Fruit fly (Drosophila melanogaster) whole organism, wandering third instar larva: ENCODE data around the gene Cyp4s3.

Experiments
- Abd-B ChIP-seq: fragments of >200 bp; optimal IDR thresholded peaks from 2 replicates; lab custom pipeline; 2017; ENCODE audit warnings: missing biosample characterization, missing genetic modification characterization
- CG32264 ChIP-seq: fragments of 200-800 bp; sonication (Bioruptor generic); optimal IDR thresholded peaks from 2 replicates; lab custom pipeline; 2016; ENCODE audit warnings: missing biosample characterization, missing genetic modification characterization
- CG9705 ChIP-seq: fragments of 200-800 bp; sonication (Bioruptor generic); optimal IDR thresholded peaks from 2 replicates; lab custom pipeline; 2018; ENCODE audit warnings: missing biosample characterization, mild to moderate bottlenecking, missing genetic modification characterization
- CrebA ChIP-seq: fragments of 200-800 bp; sonication (Bioruptor generic); optimal IDR thresholded peaks from 2 replicates; lab custom pipeline; 2016; ENCODE audit warnings: missing biosample characterization, mild to moderate bottlenecking, missing genetic modification characterization, borderline replicate concordance
- Dfd ChIP-seq: fragments of >200 bp; optimal IDR thresholded peaks from 2 replicates; lab custom pipeline; 2017; ENCODE audit warnings: missing biosample characterization, missing genetic modification characterization
- Dif ChIP-seq: fragments of 200-275, 200-300 bp; sonication (Bioruptor generic); optimal IDR thresholded peaks from 2 replicates; lab custom pipeline; 2018; ENCODE audit warnings: missing biosample characterization, missing genetic modification characterization; ENCODE audit not compliant: partially characterized antibody
- GATAd ChIP-seq: sonication (Bioruptor generic); optimal IDR thresholded peaks from 2 replicates; lab custom pipeline; 2016; ENCODE audit warnings: missing biosample characterization, missing genetic modification characterization
- HLH106 ChIP-seq: fragments of 200-800 bp; optimal IDR thresholded peaks from 3 replicates; lab custom pipeline; 2019; ENCODE audit warnings: missing biosample characterization, mild to moderate bottlenecking, missing genetic modification characterization, moderate library complexity
- Hnf4 ChIP-seq: fragments of 200-800 bp; sonication (Bioruptor generic); optimal IDR thresholded peaks from 2 replicates; lab custom pipeline; 2016; ENCODE audit warnings: missing biosample characterization, mild to moderate bottlenecking, missing genetic modification characterization
- Hr78 ChIP-seq: fragments of >200 bp; optimal IDR thresholded peaks from 2 replicates; lab custom pipeline; 2017; ENCODE audit warnings: missing biosample characterization, missing genetic modification characterization
- Hr83 ChIP-seq: fragments of 200-300 bp; sonication (Bioruptor generic); optimal IDR thresholded peaks from 2 replicates; lab custom pipeline; 2016; ENCODE audit warnings: missing biosample characterization, mild to moderate bottlenecking, missing genetic modification characterization, moderate library complexity; ENCODE audit not compliant: poor library complexity, severe bottlenecking
- Jra ChIP-seq: sonication (Bioruptor generic); optimal IDR thresholded peaks from 2 replicates; lab custom pipeline; 2016; ENCODE audit warnings: missing biosample characterization, missing genetic modification characterization
- Mio ChIP-seq: sonication (Bioruptor generic); optimal IDR thresholded peaks from 2 replicates; lab custom pipeline; 2016; ENCODE audit warnings: missing biosample characterization, missing genetic modification characterization
- Myc ChIP-seq: fragments of >200 bp; optimal IDR thresholded peaks from 2 replicates; lab custom pipeline; 2017
- N ChIP-seq: fragments of >200 bp; optimal IDR thresholded peaks from 2 replicates; lab custom pipeline; 2018; ENCODE audit warnings: missing biosample characterization, missing external identifiers, missing genetic modification characterization
- OdsH ChIP-seq: fragments of 200-800 bp; sonication (Bioruptor generic); optimal IDR thresholded peaks from 2 replicates; lab custom pipeline; 2016; ENCODE audit warnings: missing biosample characterization, mild to moderate bottlenecking, missing genetic modification characterization
- Rel ChIP-seq, 2 experiments: fragments of 200-800 bp; sonication (Bioruptor generic) in 1 of 2; optimal IDR thresholded peaks; 2 replicates in 1 of 2; 3 replicates in 1 of 2; lab custom pipeline; 2016 to 2019; ENCODE audit warnings: mild to moderate bottlenecking in 2 of 2, missing biosample characterization in 2 of 2, missing genetic modification characterization in 2 of 2, moderate library complexity in 1 of 2
- Sp1 ChIP-seq: fragments of 200-800 bp; sonication (Bioruptor generic); optimal IDR thresholded peaks from 3 replicates; lab custom pipeline; 2019; ENCODE audit warnings: missing biosample characterization, mild to moderate bottlenecking, missing genetic modification characterization, moderate library complexity
- Vsx2 ChIP-seq: fragments of 200-300, 225-300 bp; sonication (Bioruptor generic); optimal IDR thresholded peaks from 2 replicates; lab custom pipeline; 2018; ENCODE audit warnings: missing biosample characterization, missing genetic modification characterization; ENCODE audit not compliant: partially characterized antibody
- br ChIP-seq: fragments of 200-800 bp; sonication (Bioruptor generic); optimal IDR thresholded peaks from 2 replicates; lab custom pipeline; 2016; ENCODE audit warnings: missing biosample characterization, missing genetic modification characterization
- brk ChIP-seq: fragments of 200-800 bp; sonication (Bioruptor generic); optimal IDR thresholded peaks from 2 replicates; lab custom pipeline; 2016; ENCODE audit warnings: missing biosample characterization, mild to moderate bottlenecking, missing genetic modification characterization
- dl ChIP-seq, 2 experiments: fragments of 175-275, 200-275 bp in 1 of 2; fragments of 200-275 bp in 1 of 2; sonication (Bioruptor generic); optimal IDR thresholded peaks; lab custom pipeline; 2018; ENCODE audit warnings: mild to moderate bottlenecking in 2 of 2, missing biosample characterization in 2 of 2, missing genetic modification characterization in 2 of 2, moderate library complexity in 2 of 2; ENCODE audit not compliant: partially characterized antibody in 2 of 2, insufficient read depth in 1 of 2
- dmrt93B ChIP-seq: fragments of 200-800 bp; sonication (Bioruptor generic); optimal IDR thresholded peaks from 2 replicates; lab custom pipeline; 2018; ENCODE audit warnings: missing biosample characterization, mild to moderate bottlenecking, missing genetic modification characterization
- dsf ChIP-seq: sonication (Bioruptor generic); optimal IDR thresholded peaks from 2 replicates; lab custom pipeline; 2016; ENCODE audit warnings: missing biosample characterization, missing genetic modification characterization, borderline replicate concordance
- ey ChIP-seq: fragments of 200-800 bp; sonication (Bioruptor generic); optimal IDR thresholded peaks from 2 replicates; lab custom pipeline; 2016; ENCODE audit warnings: missing biosample characterization, missing genetic modification characterization
- foxo ChIP-seq, 2 experiments: fragments of 200-800 bp; sonication (Bioruptor generic); optimal IDR thresholded peaks; 2 replicates in 1 of 2; 3 replicates in 1 of 2; lab custom pipeline; 2016 to 2017; ENCODE audit warnings: missing biosample characterization in 2 of 2, missing genetic modification characterization in 2 of 2
- fru ChIP-seq: fragments of 200-800 bp; sonication (Bioruptor generic); optimal IDR thresholded peaks from 3 replicates; lab custom pipeline; 2016; ENCODE audit warnings: missing biosample characterization, mild to moderate bottlenecking, missing genetic modification characterization
- h ChIP-seq: fragments of 200-800 bp; sonication (Bioruptor generic); optimal IDR thresholded peaks from 3 replicates; lab custom pipeline; 2016; ENCODE audit warnings: missing biosample characterization, mild to moderate bottlenecking, missing genetic modification characterization
- jim ChIP-seq: fragments of 175-275, 200-325 bp; sonication (Bioruptor generic); optimal IDR thresholded peaks from 2 replicates; lab custom pipeline; 2016; ENCODE audit warnings: missing biosample characterization, mild to moderate bottlenecking, missing genetic modification characterization
- lola ChIP-seq: fragments of >200 bp; optimal IDR thresholded peaks from 2 replicates; lab custom pipeline; 2017; ENCODE audit warnings: missing biosample characterization, missing genetic modification characterization
- pan ChIP-seq: fragments of >200 bp; optimal IDR thresholded peaks from 2 replicates; lab custom pipeline; 2017
- psq ChIP-seq: fragments of 200-800 bp; sonication (Bioruptor generic); optimal IDR thresholded peaks from 3 replicates; lab custom pipeline; 2017; ENCODE audit warnings: missing biosample characterization, mild to moderate bottlenecking, missing genetic modification characterization, moderate library complexity
- rgr ChIP-seq: fragments of 200-800 bp; sonication (Bioruptor generic); optimal IDR thresholded peaks from 3 replicates; lab custom pipeline; 2016; ENCODE audit warnings: missing biosample characterization, mild to moderate bottlenecking, missing genetic modification characterization
- sage ChIP-seq: fragments of 200-800 bp; sonication (Bioruptor generic); optimal IDR thresholded peaks from 2 replicates; lab custom pipeline; 2016; ENCODE audit warnings: missing biosample characterization, mild to moderate bottlenecking, missing genetic modification characterization
- sv ChIP-seq: fragments of 200-800 bp; sonication (Bioruptor generic); optimal IDR thresholded peaks from 3 replicates; lab custom pipeline; 2016; ENCODE audit warnings: missing biosample characterization, missing genetic modification characterization
- tai ChIP-seq: sonication (Bioruptor generic); optimal IDR thresholded peaks from 2 replicates; lab custom pipeline; 2016; ENCODE audit warnings: missing biosample characterization, missing genetic modification characterization
- usp ChIP-seq: fragments of >200 bp; optimal IDR thresholded peaks from 2 replicates; lab custom pipeline; 2017; ENCODE audit warnings: missing biosample characterization, missing genetic modification characterization
- woc ChIP-seq: sonication (Bioruptor generic); optimal IDR thresholded peaks from 2 replicates; lab custom pipeline; 2016; ENCODE audit warnings: missing biosample characterization, mild to moderate bottlenecking, missing genetic modification characterization

Cyp4s3 gene

DNA sequence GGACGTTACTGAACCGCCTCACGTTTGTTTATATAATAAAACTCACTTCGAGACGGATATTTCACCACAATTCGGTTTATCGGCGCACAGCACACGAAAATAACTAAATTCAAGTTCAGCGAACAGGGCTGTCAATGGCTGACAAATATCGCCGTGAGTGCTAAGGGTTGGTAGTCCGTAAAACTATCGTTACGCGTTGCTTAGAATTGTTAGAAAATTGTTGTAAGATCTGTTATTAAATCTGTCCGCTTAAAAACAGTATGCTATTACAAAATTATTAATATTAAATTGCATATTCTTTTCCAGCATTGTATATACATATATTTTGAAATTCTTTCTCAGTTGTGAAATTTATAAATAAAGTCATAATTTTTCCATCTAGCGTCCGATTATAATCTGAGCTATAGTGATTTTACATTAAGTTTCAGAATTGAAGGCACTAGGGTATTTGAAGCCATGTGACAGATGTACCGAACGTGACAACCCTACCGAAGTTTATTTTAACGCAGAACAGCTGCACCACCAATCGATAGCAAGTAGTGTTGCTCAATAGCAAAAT, 31.7 kb downstream of the Cyp4s3 start, which contains the start of gene Cox17:
Cox17 (minus strand) TSS at position 120 of the 559 bp plus-strand sequence.
- peak; percentile 85 for TF ChIP-seq HLH106 (tag; lab: Kevin White, UChicago)
- TF ChIP-seq foxo (GFP tag; optimal IDR thresholded peaks at IDR 0.05; lab: Kevin White, UChicago), result peak in 1 of 2 experiments; percentile 86
- peak; percentile 84 for TF ChIP-seq h (GFP tag; lab: Kevin White, UChicago)
- peak; percentile 75 for TF ChIP-seq ey (GFP tag; lab: Kevin White, UChicago)
- peak; percentile 57 for TF ChIP-seq Myc
- peak; percentile 75 for TF ChIP-seq dmrt93B (GFP tag; lab: Kevin White, UChicago)
- peak; percentile 3 for TF ChIP-seq CG32264
- TF ChIP-seq sv (GFP tag; lab: Kevin White, UChicago), result peak; percentile 81
- peak; percentile 75 for TF ChIP-seq psq
- TF ChIP-seq Hr78, result no peak
- no peak for TF ChIP-seq usp (GFP tag; lab: Kevin White, UChicago)
- peak; percentile 83 for TF ChIP-seq fru
- no peak for TF ChIP-seq Abd-B (GFP tag; lab: Kevin White, UChicago)
- TF ChIP-seq rgr (GFP tag; lab: Kevin White, UChicago), result peak; percentile 76
- TF ChIP-seq dsf (GFP tag; lab: Kevin White, UChicago), result peak; percentile 70
- peak; percentile 47 for TF ChIP-seq Hr83 (GFP tag; lab: Kevin White, UChicago)
- TF ChIP-seq brk, result peak; percentile 74
- peak; percentile 70 for TF ChIP-seq br
- TF ChIP-seq Rel (GFP tag; optimal IDR thresholded peaks at IDR 0.05; lab: Kevin White, UChicago), result no peak
- TF ChIP-seq Rel (tag; optimal IDR thresholded peaks at IDR 0.05; lab: Kevin White, UChicago), result peak; percentile 51
- TF ChIP-seq woc, result peak; percentile 83
- TF ChIP-seq dl (GFP tag; optimal IDR thresholded peaks at IDR 0.05; lab: Kevin White, UChicago; ENCODE audit: insufficient read depth in 1 of 2, partially characterized antibody in 2 of 2), result no peak
- TF ChIP-seq Sp1 (GFP tag; lab: Kevin White, UChicago), result peak; percentile 81
- no peak for TF ChIP-seq Vsx2
- TF ChIP-seq Dfd (GFP tag; lab: Kevin White, UChicago), result peak; percentile 7
- peak; percentile 20 for TF ChIP-seq sage
- TF ChIP-seq GATAd, result peak; percentile 31
- no peak for TF ChIP-seq CrebA (GFP tag; lab: Kevin White, UChicago)
- no peak for TF ChIP-seq lola (GFP tag; lab: Kevin White, UChicago)
- peak; percentile 82 for TF ChIP-seq tai (GFP tag; lab: Kevin White, UChicago)
- TF ChIP-seq Jra, result peak; percentile 77
- TF ChIP-seq N (GFP tag; lab: Kevin White, UChicago), result no peak
- TF ChIP-seq jim (GFP tag; lab: Kevin White, UChicago), result no peak
- TF ChIP-seq Hnf4 (GFP tag; lab: Kevin White, UChicago), result peak; percentile 73
- peak; percentile 70 for TF ChIP-seq CG9705 (GFP tag; lab: Kevin White, UChicago)
- TF ChIP-seq OdsH (GFP tag; lab: Kevin White, UChicago), result peak; percentile 73
- TF ChIP-seq Mio (GFP tag; lab: Kevin White, UChicago), result no peak
- TF ChIP-seq Dif, result no peak
- no peak for TF ChIP-seq pan
- TF ChIP-seq, all 38 proteins: peak for 26

DNA sequence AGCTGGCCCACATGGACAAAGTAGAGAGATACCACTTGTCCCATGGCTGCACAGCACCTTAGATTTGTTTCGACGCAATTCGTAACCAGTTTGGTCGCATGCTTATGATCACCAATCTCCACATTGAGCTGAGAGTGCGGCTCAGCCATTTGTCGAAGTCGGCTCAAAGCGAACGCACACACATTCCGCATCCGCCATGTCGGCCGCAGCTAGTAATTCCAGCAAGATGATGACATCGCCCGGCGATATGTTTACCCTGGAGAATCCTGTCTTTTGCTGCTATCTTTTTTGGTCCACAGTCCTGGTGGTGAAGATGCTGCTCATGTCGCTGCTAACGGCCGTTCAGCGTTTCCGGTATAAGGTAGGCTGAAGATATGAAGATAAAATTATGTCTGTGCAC, 33.7 kb downstream of the Cyp4s3 start, which contains the start of gene CG33178:
CG33178 (plus strand) TSS at position 147 of the 400 bp plus-strand sequence.
- TF ChIP-seq Mio (GFP tag; lab: Kevin White, UChicago) (no peak), usp (GFP tag; lab: Kevin White, UChicago) (no peak), lola (GFP tag; lab: Kevin White, UChicago) (no peak), CG32264 (no peak), foxo (GFP tag; optimal IDR thresholded peaks at IDR 0.05; lab: Kevin White, UChicago) (no peak), Jra (no peak), Sp1 (GFP tag; lab: Kevin White, UChicago) (no peak), OdsH (GFP tag; lab: Kevin White, UChicago) (no peak), dsf (GFP tag; lab: Kevin White, UChicago) (no peak), Hr83 (GFP tag; lab: Kevin White, UChicago) (no peak), dmrt93B (GFP tag; lab: Kevin White, UChicago) (no peak), psq (no peak), Rel (GFP tag; optimal IDR thresholded peaks at IDR 0.05; lab: Kevin White, UChicago) (no peak), Rel (tag; optimal IDR thresholded peaks at IDR 0.05; lab: Kevin White, UChicago) (no peak), N (GFP tag; lab: Kevin White, UChicago) (no peak), dl (GFP tag; optimal IDR thresholded peaks at IDR 0.05; lab: Kevin White, UChicago; ENCODE audit: insufficient read depth in 1 of 2, partially characterized antibody in 2 of 2) (no peak)
